Worm (Caenorhabditis elegans): Measurements from ENCODE around the gene unc-69.

- TF ChIP-seq efl-1 (optimal IDR thresholded peaks at IDR 0.05) (peak in 1 of 2 experiments; percentile 12), efl-1 (GFP tag; optimal IDR thresholded peaks at IDR 0.05 in 1 of 2) (peak in 1 of 2 experiments; percentile 92), pqm-1 (tag; optimal IDR thresholded peaks at IDR 0.05) (no peak), fos-1 (tag; optimal IDR thresholded peaks at IDR 0.05) (peak; percentile 13), unc-86 (tag; optimal IDR thresholded peaks at IDR 0.05) (no peak), aha-1 (tag; optimal IDR thresholded peaks at IDR 0.05) (no peak), mdl-1 (tag; optimal IDR thresholded peaks at IDR 0.05) (no peak), zip-4 (GFP tag; optimal IDR thresholded peaks at IDR 0.05) (no peak), isw-1 (GFP tag; IDR thresholded peaks at IDR 0.05) (no peak), ama-1 (optimal IDR thresholded peaks at IDR 0.05) (peak; percentile 44), dpl-1 (GFP tag; optimal IDR thresholded peaks at IDR 0.05) (no peak), hlh-4 (tag; optimal IDR thresholded peaks at IDR 0.05) (no peak), lin-13 (GFP tag; optimal IDR thresholded peaks at IDR 0.05) (no peak)
Observed at ce11 chrIII:10337508-10338166, 18.9 kb downstream of the unc-69 start, which contains the start of gene ttr-15.
